Fruit fly (Drosophila melanogaster): ENCODE data around the gene Wnt4.
A peak's percentile ranks its signal among the peaks of the same experiment; 100 is the strongest.

dm6 chr2L:7254712-7255183 lies 22.2 kb downstream of the Wnt4 start:
- peak; percentile 64 to 69 for TF ChIP-seq CTCF (optimal IDR thresholded peaks at IDR 0.05)
- TF ChIP-seq CG8478 (optimal IDR thresholded peaks at IDR 0.05), result no peak
